Fruit fly (Drosophila melanogaster): ENCODE results near the gene CG43679.
A peak's percentile ranks its signal among the peaks of the same experiment; 100 is the strongest.

dm6 chr3L:15097878-15098520 lies 46.8 kb upstream of the CG43679 start, which contains the start of gene Ctps:
- TF ChIP-seq CG7045 (GFP tag; optimal IDR thresholded peaks at IDR 0.05) (no peak), ovo (GFP tag; optimal IDR thresholded peaks at IDR 0.05) (no peak), pad (GFP tag; optimal IDR thresholded peaks at IDR 0.05) (no peak), cic (GFP tag; optimal IDR thresholded peaks at IDR 0.05) (no peak), CG11617 (GFP tag; optimal IDR thresholded peaks at IDR 0.05) (no peak), Crg-1 (GFP tag; optimal IDR thresholded peaks at IDR 0.05) (no peak), cnc (optimal IDR thresholded peaks at IDR 0.05) (no peak), Clk (GFP tag; optimal IDR thresholded peaks at IDR 0.05) (no peak), CG14711 (tag; optimal IDR thresholded peaks at IDR 0.05) (no peak), Mnt (GFP tag; optimal IDR thresholded peaks at IDR 0.05) (peak; percentile 61)

Data from whole organism, adult.